Worm (Caenorhabditis elegans) whole organism, early embryonic: ENCODE measurements around the gene srh-111.

ENCODE experiments used
- B0310.2 ChIP-seq: sonication (generic microtip); optimal IDR thresholded peaks from 2 replicates; lab custom pipeline; 2016; ENCODE audit warnings: mild to moderate bottlenecking, missing genetic modification characterization, missing compliant biosample characterization
- aly-1 ChIP-seq: sonication (generic microtip); optimal IDR thresholded peaks from 2 replicates; lab custom pipeline; 2016; ENCODE audit warnings: missing genetic modification characterization, missing compliant biosample characterization
- ama-1 ChIP-seq: fragments of 150-350 bp; optimal IDR thresholded peaks from 2 replicates; lab custom pipeline; 2014
- ceh-13 ChIP-seq: fragments of 200-800 bp; sonication (Bioruptor generic); optimal IDR thresholded peaks from 2 replicates; lab custom pipeline; 2018; ENCODE audit warnings: mild to moderate bottlenecking, missing genetic modification characterization, missing compliant biosample characterization
- ets-7 ChIP-seq: sonication (generic microtip); optimal IDR thresholded peaks from 2 replicates; lab custom pipeline; 2016; ENCODE audit warnings: missing genotype, missing genetic modification characterization, missing compliant biosample characterization
- flt-1 ChIP-seq: fragments of 200-800 bp; sonication (Bioruptor generic); IDR thresholded peaks from 2 replicates; pipeline ENCODE4 v1.3.6; 2022; ENCODE audit warnings: missing genetic modification characterization, missing compliant biosample characterization
- hmg-4 ChIP-seq: fragments of 200-800 bp; sonication (Bioruptor generic); optimal IDR thresholded peaks from 2 replicates; lab custom pipeline; 2018; ENCODE audit warnings: mild to moderate bottlenecking, missing genetic modification characterization, missing compliant biosample characterization
- pes-1 ChIP-seq: fragments of 200-800 bp; sonication (Bioruptor generic); IDR thresholded peaks from 2 replicates; pipeline ENCODE4 v1.3.6; 2022; ENCODE audit warnings: missing genetic modification reagents, missing genetic modification characterization, missing compliant biosample characterization

DNA sequence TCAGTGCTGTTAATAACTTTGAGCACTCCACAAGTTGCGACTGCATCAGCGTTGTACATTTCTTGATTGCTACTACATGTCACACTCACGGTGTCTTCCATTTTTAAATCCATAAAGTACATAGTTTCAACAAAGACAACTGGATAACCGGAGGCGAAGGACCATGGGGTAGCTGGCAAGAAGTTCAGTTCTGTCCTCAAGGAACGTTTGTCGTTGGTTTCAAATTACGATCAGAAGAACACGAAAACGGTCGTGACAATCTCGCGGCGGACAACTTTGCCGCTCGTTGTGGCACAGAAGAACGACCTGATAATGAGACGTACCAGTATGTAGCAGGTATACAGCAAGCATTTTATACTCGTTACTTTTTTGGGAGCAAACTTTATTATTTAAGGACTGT is 47.7 kb upstream of the srh-111 start, which contains the start of gene C18D4.3:
- TF ChIP-seq ceh-13 (GFP tag; lab: Kevin White, UChicago) (no peak), flt-1 (GFP tag; lab: Robert Waterston, UW) (no peak), hmg-4 (GFP tag; lab: Kevin White, UChicago) (no peak), ets-7 (tag; lab: Kevin White, UChicago) (no peak), pes-1 (no peak), ama-1 (lab: Kevin White, UChicago) (no peak), B0310.2 (tag; lab: Kevin White, UChicago) (no peak), aly-1 (tag; lab: Kevin White, UChicago) (no peak)
